Fruit fly (Drosophila melanogaster) whole organism, prepupa: Measurements from ENCODE around the gene Pvr.

Source experiments
- Blimp-1 ChIP-seq: fragments of 200-800 bp; sonication (Bioruptor generic); optimal IDR thresholded peaks from 3 replicates; lab custom pipeline; 2017; ENCODE audit warnings: missing biosample characterization, missing genetic modification characterization, mild to moderate bottlenecking, moderate library complexity, missing genetic modification reagents
- CG10631 ChIP-seq: fragments of 200-800 bp; sonication (Bioruptor generic); optimal IDR thresholded peaks from 2 replicates; lab custom pipeline; 2016; ENCODE audit warnings: missing biosample characterization, missing genetic modification characterization
- CG10669 ChIP-seq: fragments of 200-800 bp; sonication (Bioruptor generic); optimal IDR thresholded peaks from 3 replicates; lab custom pipeline; 2018; ENCODE audit warnings: missing biosample characterization, mild to moderate bottlenecking, missing genetic modification characterization, moderate library complexity
- CG11762 ChIP-seq: fragments of 200-800 bp; sonication (Bioruptor generic); optimal IDR thresholded peaks from 3 replicates; lab custom pipeline; 2016; ENCODE audit warnings: missing biosample characterization, missing genetic modification characterization; ENCODE audit not compliant: insufficient read depth
- CG11902 ChIP-seq: fragments of 200-800 bp; sonication (Bioruptor generic); optimal IDR thresholded peaks from 3 replicates; lab custom pipeline; 2016; ENCODE audit warnings: missing biosample characterization, missing genetic modification characterization
- CG15336 ChIP-seq: fragments of 200-800 bp; sonication (Bioruptor generic); IDR thresholded peaks from 2 replicates; pipeline ENCODE4 v1.3.6; 2022; ENCODE audit warnings: missing biosample characterization, missing genetic modification characterization
- CG1621 ChIP-seq: fragments of 200-800 bp; sonication (Bioruptor generic); optimal IDR thresholded peaks from 3 replicates; lab custom pipeline; 2018; ENCODE audit warnings: missing biosample characterization, mild to moderate bottlenecking, missing genetic modification characterization
- CG16779 ChIP-seq: fragments of 200-800 bp; sonication (Bioruptor generic); optimal IDR thresholded peaks from 3 replicates; lab custom pipeline; 2017; ENCODE audit warnings: missing biosample characterization, mild to moderate bottlenecking, missing genetic modification characterization
- CG3032 ChIP-seq: fragments of 200-800 bp; optimal IDR thresholded peaks from 2 replicates; lab custom pipeline; 2019; ENCODE audit warnings: missing biosample characterization, mild to moderate bottlenecking, missing genetic modification characterization, moderate library complexity
- CG31627 ChIP-seq: fragments of 200-800 bp; sonication (Bioruptor generic); optimal IDR thresholded peaks from 3 replicates; lab custom pipeline; 2016; ENCODE audit warnings: missing biosample characterization, missing genetic modification characterization
- CG32006 ChIP-seq: fragments of 200-800 bp; sonication (Bioruptor generic); optimal IDR thresholded peaks from 3 replicates; lab custom pipeline; 2017; ENCODE audit warnings: missing biosample characterization, mild to moderate bottlenecking, missing genetic modification characterization
- CG34406 ChIP-seq: fragments of 200-800 bp; sonication (Bioruptor generic); optimal IDR thresholded peaks from 3 replicates; lab custom pipeline; 2016; ENCODE audit warnings: missing biosample characterization, missing genetic modification characterization
- CG3919 ChIP-seq: fragments of 200-800 bp; sonication (Bioruptor generic); optimal IDR thresholded peaks from 3 replicates; lab custom pipeline; 2016; ENCODE audit warnings: missing biosample characterization, missing genetic modification characterization
- CG4318 ChIP-seq: fragments of 200-800 bp; sonication (Bioruptor generic); optimal IDR thresholded peaks from 3 replicates; lab custom pipeline; 2017; ENCODE audit warnings: missing biosample characterization, mild to moderate bottlenecking, missing genetic modification characterization
- CG6163 ChIP-seq: fragments of 200-800 bp; sonication (Bioruptor generic); IDR thresholded peaks from 3 replicates; pipeline ENCODE4 v1.3.6; 2022; ENCODE audit warnings: missing biosample characterization, missing genetic modification characterization
- CG6276 ChIP-seq: fragments of 200-800 bp; sonication (Bioruptor generic); optimal IDR thresholded peaks from 2 replicates; lab custom pipeline; 2017; ENCODE audit warnings: missing biosample characterization, mild to moderate bottlenecking, missing genetic modification characterization
- CG6808 ChIP-seq: fragments of 200-800 bp; sonication (Bioruptor generic); optimal IDR thresholded peaks from 3 replicates; lab custom pipeline; 2017; ENCODE audit warnings: missing biosample characterization, missing genetic modification characterization, mild to moderate bottlenecking, moderate library complexity, missing genetic modification reagents
- CG6854 ChIP-seq: fragments of 200-800 bp; sonication (Bioruptor generic); optimal IDR thresholded peaks from 2 replicates; lab custom pipeline; 2017; ENCODE audit warnings: missing biosample characterization, mild to moderate bottlenecking, missing genetic modification characterization
- CG7368 ChIP-seq: fragments of 200-800 bp; sonication (Bioruptor generic); optimal IDR thresholded peaks from 3 replicates; lab custom pipeline; 2016; ENCODE audit warnings: missing biosample characterization, missing genetic modification characterization
- CG8119 ChIP-seq: fragments of 200-800 bp; sonication (Bioruptor generic); IDR thresholded peaks from 3 replicates; pipeline ENCODE4 v1.3.6; 2022; ENCODE audit warnings: missing biosample characterization, missing genetic modification characterization
- CG8319 ChIP-seq: fragments of 200-800 bp; sonication (Bioruptor generic); optimal IDR thresholded peaks from 3 replicates; lab custom pipeline; 2016; ENCODE audit warnings: missing biosample characterization, missing genetic modification characterization
- CG8632 ChIP-seq: fragments of 200-800 bp; sonication (Bioruptor generic); optimal IDR thresholded peaks from 3 replicates; lab custom pipeline; 2016; ENCODE audit warnings: missing biosample characterization, missing genetic modification characterization
- CG9139 ChIP-seq: fragments of 200-800 bp; sonication (Bioruptor generic); optimal IDR thresholded peaks from 3 replicates; lab custom pipeline; 2017; ENCODE audit warnings: missing biosample characterization, mild to moderate bottlenecking, missing genetic modification characterization
- Eip75B ChIP-seq: fragments of 200-800 bp; sonication (Bioruptor generic); optimal IDR thresholded peaks from 3 replicates; lab custom pipeline; 2016; ENCODE audit warnings: missing biosample characterization, missing genetic modification characterization
- Eip78C ChIP-seq: fragments of 200-800 bp; sonication (Bioruptor generic); peaks from one replicate; lab custom pipeline; 2016; ENCODE audit warnings: missing biosample characterization, missing genetic modification characterization
- Eip93F ChIP-seq: fragments of 200-800 bp; sonication (Bioruptor generic); optimal IDR thresholded peaks from 2 replicates; lab custom pipeline; 2016; ENCODE audit warnings: missing biosample characterization, mild to moderate bottlenecking, missing genetic modification characterization
- Ets96B ChIP-seq: fragments of 200-800 bp; optimal IDR thresholded peaks from 2 replicates; lab custom pipeline; 2019; ENCODE audit warnings: missing biosample characterization, mild to moderate bottlenecking, missing genetic modification characterization, moderate library complexity
- Gug ChIP-seq: fragments of 200-800 bp; sonication (Bioruptor generic); IDR thresholded peaks from 2 replicates; pipeline ENCODE4 v1.3.6; 2022; ENCODE audit warnings: missing biosample characterization, missing genetic modification characterization
- Hr38 ChIP-seq: sonication (Bioruptor generic); optimal IDR thresholded peaks from 2 replicates; lab custom pipeline; 2016; ENCODE audit warnings: missing biosample characterization, missing genetic modification characterization
- Hr39 ChIP-seq: fragments of 200-800 bp; sonication (Bioruptor generic); optimal IDR thresholded peaks from 2 replicates; lab custom pipeline; 2016; ENCODE audit warnings: missing biosample characterization, missing genetic modification characterization
- Met ChIP-seq: fragments of 200-800 bp; sonication (Bioruptor generic); optimal IDR thresholded peaks from 3 replicates; lab custom pipeline; 2016; ENCODE audit warnings: missing biosample characterization, missing genetic modification characterization
- OdsH ChIP-seq: fragments of 200-800 bp; sonication (Bioruptor generic); optimal IDR thresholded peaks from 3 replicates; lab custom pipeline; 2016; ENCODE audit warnings: missing biosample characterization, missing genetic modification characterization
- Smox ChIP-seq: fragments of 200-800 bp; sonication (Bioruptor generic); optimal IDR thresholded peaks from 3 replicates; lab custom pipeline; 2016; ENCODE audit warnings: missing biosample characterization, missing genetic modification characterization
- Sox102F ChIP-seq: fragments of 200-800 bp; sonication (Bioruptor generic); optimal IDR thresholded peaks from 2 replicates; lab custom pipeline; 2016; ENCODE audit warnings: missing biosample characterization, mild to moderate bottlenecking, missing genetic modification characterization
- Sox14 ChIP-seq: fragments of 200-800 bp; sonication (Bioruptor generic); optimal IDR thresholded peaks from 3 replicates; lab custom pipeline; 2016; ENCODE audit warnings: missing biosample characterization, missing genetic modification characterization
- Sox15 ChIP-seq: fragments of 200-800 bp; sonication (Bioruptor generic); optimal IDR thresholded peaks from 3 replicates; lab custom pipeline; 2016; ENCODE audit warnings: missing biosample characterization, missing genetic modification characterization
- achi ChIP-seq: fragments of 200-800 bp; sonication (Bioruptor generic); optimal IDR thresholded peaks from 3 replicates; lab custom pipeline; 2016; ENCODE audit warnings: missing biosample characterization, missing genetic modification characterization
- acj6 ChIP-seq: fragments of 200-800 bp; sonication (Bioruptor generic); optimal IDR thresholded peaks from 3 replicates; lab custom pipeline; 2016; ENCODE audit warnings: missing biosample characterization, missing genetic modification characterization
- dac ChIP-seq: fragments of 200-800 bp; sonication (Bioruptor generic); optimal IDR thresholded peaks from 2 replicates; lab custom pipeline; 2017; ENCODE audit warnings: missing biosample characterization, mild to moderate bottlenecking, missing genetic modification characterization
- dsx ChIP-seq: fragments of 200-800 bp; optimal IDR thresholded peaks from 3 replicates; lab custom pipeline; 2019; ENCODE audit warnings: missing biosample characterization, mild to moderate bottlenecking, missing genetic modification characterization, moderate library complexity; ENCODE audit not compliant: poor library complexity, severe bottlenecking
- esn ChIP-seq: fragments of 200-800 bp; sonication (Bioruptor generic); optimal IDR thresholded peaks from 2 replicates; lab custom pipeline; 2016; ENCODE audit warnings: missing biosample characterization, mild to moderate bottlenecking, missing genetic modification characterization, moderate library complexity
- fd59A ChIP-seq: fragments of 200-800 bp; sonication (Bioruptor generic); optimal IDR thresholded peaks from 2 replicates; lab custom pipeline; 2017; ENCODE audit warnings: missing biosample characterization, mild to moderate bottlenecking, missing genetic modification characterization, missing genetic modification reagents
- fd85E ChIP-seq: fragments of 200-800 bp; sonication (Bioruptor generic); optimal IDR thresholded peaks from 3 replicates; lab custom pipeline; 2016; ENCODE audit warnings: missing biosample characterization, missing genetic modification characterization
- fkh ChIP-seq: fragments of 200-800 bp; sonication (Bioruptor generic); optimal IDR thresholded peaks from 3 replicates; lab custom pipeline; 2017; ENCODE audit warnings: missing biosample characterization, mild to moderate bottlenecking, missing genetic modification characterization, moderate library complexity
- net ChIP-seq: fragments of 200-800 bp; sonication (Bioruptor generic); optimal IDR thresholded peaks from 3 replicates; lab custom pipeline; 2016; ENCODE audit warnings: missing biosample characterization, missing genetic modification characterization
- pdm3 ChIP-seq: fragments of 200-800 bp; sonication (Bioruptor generic); optimal IDR thresholded peaks from 3 replicates; lab custom pipeline; 2016; ENCODE audit warnings: missing biosample characterization, missing genetic modification characterization
- salr ChIP-seq, 2 experiments: fragments of 200-800 bp; sonication (Bioruptor generic); optimal IDR thresholded peaks; 3 replicates each; lab custom pipeline; 2016 to 2018; ENCODE audit warnings: missing biosample characterization in 2 of 2, missing genetic modification characterization in 2 of 2, mild to moderate bottlenecking in 1 of 2
- spab ChIP-seq: fragments of 200-800 bp; sonication (Bioruptor generic); optimal IDR thresholded peaks from 2 replicates; lab custom pipeline; 2017; ENCODE audit warnings: missing biosample characterization, mild to moderate bottlenecking, missing genetic modification characterization, missing genetic modification reagents
- ss ChIP-seq, 2 experiments: fragments of 200-800 bp; sonication (Bioruptor generic); optimal IDR thresholded peaks; 2 replicates in 1 of 2; 3 replicates in 1 of 2; lab custom pipeline; 2017 to 2018; ENCODE audit warnings: mild to moderate bottlenecking in 2 of 2, missing biosample characterization in 2 of 2, missing genetic modification characterization in 2 of 2, moderate library complexity in 1 of 2
- svp ChIP-seq: fragments of 200-800 bp; sonication (Bioruptor generic); peaks from one replicate; lab custom pipeline; 2016; ENCODE audit warnings: missing biosample characterization, missing genetic modification characterization
- topi ChIP-seq: fragments of 200-800 bp; sonication (Bioruptor generic); optimal IDR thresholded peaks from 3 replicates; lab custom pipeline; 2016; ENCODE audit warnings: missing biosample characterization, missing genetic modification characterization
- vri ChIP-seq: fragments of 200-800 bp; sonication (Bioruptor generic); optimal IDR thresholded peaks from 3 replicates; lab custom pipeline; 2016; ENCODE audit warnings: missing biosample characterization, mild to moderate bottlenecking, missing genetic modification characterization

Pvr gene

dm6 chr2L:8232389-8232788 is 7.3 kb downstream of the Pvr start:
- TF ChIP-seq Met (GFP tag; lab: Kevin White, UChicago) (peak; percentile 72), fkh (GFP tag; lab: Kevin White, UChicago) (no peak), CG6854 (peak; percentile 1), Eip93F (GFP tag; lab: Kevin White, UChicago) (no peak), vri (GFP tag; lab: Kevin White, UChicago) (no peak), svp (GFP tag; lab: Kevin White, UChicago) (peak; percentile 67), CG9139 (peak; percentile 86), fd85E (GFP tag; lab: Kevin White, UChicago) (peak; percentile 7), salr (GFP tag; optimal IDR thresholded peaks at IDR 0.05; lab: Kevin White, UChicago) (peak; percentile 78 to 86), CG1621 (tag; lab: Kevin White, UChicago) (peak; percentile 89), spab (GFP tag; lab: Kevin White, UChicago) (peak; percentile 89), CG34406 (GFP tag; lab: Kevin White, UChicago) (peak; percentile 72), CG6163 (GFP tag; lab: Robert Waterston, UW) (peak; percentile 93), CG8319 (GFP tag; lab: Kevin White, UChicago) (peak; percentile 70), CG7368 (GFP tag; lab: Kevin White, UChicago) (peak; percentile 83), OdsH (GFP tag; lab: Kevin White, UChicago) (peak; percentile 82), Blimp-1 (no peak), CG11902 (GFP tag; lab: Kevin White, UChicago) (peak; percentile 45), CG6276 (GFP tag; lab: Kevin White, UChicago) (peak; percentile 65), Gug (GFP tag; lab: Robert Waterston, UW) (peak; percentile 73), CG3032 (tag; lab: Kevin White, UChicago) (peak; percentile 91), Ets96B (tag; lab: Kevin White, UChicago) (peak; percentile 85), Sox102F (GFP tag; lab: Kevin White, UChicago) (peak; percentile 48), Hr39 (GFP tag; lab: Kevin White, UChicago) (peak; percentile 59), Hr38 (no peak), fd59A (GFP tag; lab: Kevin White, UChicago) (peak; percentile 86), pdm3 (GFP tag; lab: Kevin White, UChicago) (peak; percentile 77), Eip78C (GFP tag; lab: Kevin White, UChicago) (peak; percentile 94), Eip75B (GFP tag; lab: Kevin White, UChicago) (peak; percentile 82), CG11762 (GFP tag; lab: Kevin White, UChicago) (peak; percentile 81), CG8632 (peak; percentile 68), CG10631 (peak; percentile 85), acj6 (peak; percentile 77), CG16779 (tag; lab: Kevin White, UChicago) (peak; percentile 60), esn (peak; percentile 54), CG31627 (peak; percentile 57), ss (GFP tag; optimal IDR thresholded peaks at IDR 0.05; lab: Kevin White, UChicago) (peak; percentile 89 to 91), Sox14 (GFP tag; lab: Kevin White, UChicago) (peak; percentile 82), CG4318 (GFP tag; lab: Kevin White, UChicago) (peak; percentile 57), CG15336 (GFP tag; lab: Robert Waterston, UW) (peak; percentile 85), CG3919 (GFP tag; lab: Kevin White, UChicago) (peak; percentile 86), net (peak; percentile 77), CG10669 (GFP tag; lab: Kevin White, UChicago) (peak; percentile 91), dac (GFP tag; lab: Kevin White, UChicago) (peak; percentile 15), CG6808 (GFP tag; lab: Kevin White, UChicago) (peak; percentile 92), CG8119 (GFP tag; lab: Robert Waterston, UW) (peak; percentile 81), Sox15 (peak; percentile 48), dsx (GFP tag; lab: Kevin White, UChicago) (peak; percentile 88), achi (GFP tag; lab: Kevin White, UChicago) (peak; percentile 83), Smox (GFP tag; lab: Kevin White, UChicago) (peak; percentile 49), CG32006 (GFP tag; lab: Kevin White, UChicago) (peak; percentile 76), topi (peak; percentile 57)
